Worm (Caenorhabditis elegans) whole organism, young adult: Measurements from ENCODE around the gene F43C11.12.

Source experiments
- C06A6.2 ChIP-seq: fragments of 200-800 bp; sonication (Bioruptor generic); conservative IDR thresholded peaks from 2 replicates; pipeline ENCODE4 v1.3.6; 2022; ENCODE audit warnings: missing genetic modification characterization, missing compliant biosample characterization
- C17E4.6 ChIP-seq: fragments of 200-800 bp; sonication (Bioruptor generic); IDR thresholded peaks from 2 replicates; pipeline ENCODE4 v1.3.6; 2022; ENCODE audit warnings: missing genetic modification reagents, missing genetic modification characterization, missing compliant biosample characterization
- F37B4.10 ChIP-seq: fragments of 200-800 bp; sonication (Bioruptor generic); IDR thresholded peaks from 2 replicates; pipeline ENCODE4 v1.3.6; 2022; ENCODE audit warnings: missing genetic modification characterization, missing compliant biosample characterization
- K11D2.4 ChIP-seq: fragments of 200-800 bp; sonication (Bioruptor generic); IDR thresholded peaks from 2 replicates; pipeline ENCODE4 v1.3.6; 2022; ENCODE audit warnings: missing genetic modification reagents, missing genetic modification characterization, missing compliant biosample characterization
- Y53F4B.3 ChIP-seq: fragments of 200-800 bp; sonication (Bioruptor generic); IDR thresholded peaks from 2 replicates; pipeline ENCODE4 v1.3.6; 2022; ENCODE audit warnings: missing genetic modification reagents, missing genetic modification characterization, missing compliant biosample characterization
- Y56A3A.18 ChIP-seq: fragments of 200-800 bp; sonication (Bioruptor generic); IDR thresholded peaks from 2 replicates; pipeline ENCODE4 v1.3.6; 2022; ENCODE audit warnings: missing genetic modification reagents, missing genetic modification characterization, missing compliant biosample characterization
- Y95B8A.8 ChIP-seq: fragments of 200-800 bp; sonication (Bioruptor generic); IDR thresholded peaks from 2 replicates; pipeline ENCODE4 v1.3.6; 2022; ENCODE audit warnings: missing genetic modification reagents, missing genetic modification characterization, missing compliant biosample characterization
- akir-1 ChIP-seq: fragments of 200-800 bp; sonication (Bioruptor generic); optimal IDR thresholded peaks from 2 replicates; lab custom pipeline; 2018; ENCODE audit warnings: mild to moderate bottlenecking, missing genetic modification characterization, moderate library complexity, missing compliant biosample characterization
- aptf-3 ChIP-seq: fragments of 200-800 bp; sonication (Bioruptor generic); IDR thresholded peaks from 2 replicates; pipeline ENCODE4 v1.3.6; 2022; ENCODE audit warnings: missing genetic modification characterization, missing compliant biosample characterization
- attf-5 ChIP-seq: fragments of 200-800 bp; sonication (Bioruptor generic); optimal IDR thresholded peaks from 2 replicates; lab custom pipeline; 2018; ENCODE audit warnings: mild to moderate bottlenecking, missing genetic modification characterization, missing compliant biosample characterization
- cebp-2 ChIP-seq: fragments of 200-800 bp; sonication (Bioruptor generic); IDR thresholded peaks from 2 replicates; pipeline ENCODE4 v1.3.6; 2022; ENCODE audit warnings: missing genetic modification characterization, missing compliant biosample characterization
- ceh-27 ChIP-seq: fragments of 200-800 bp; sonication (Bioruptor generic); optimal IDR thresholded peaks from 2 replicates; lab custom pipeline; 2018; ENCODE audit warnings: mild to moderate bottlenecking, missing genetic modification characterization, moderate library complexity, missing compliant biosample characterization
- ceh-79 ChIP-seq: sonication (generic microtip); optimal IDR thresholded peaks from 2 replicates; lab custom pipeline; 2017; ENCODE audit warnings: mild to moderate bottlenecking, missing genetic modification characterization, missing compliant biosample characterization
- ceh-91 ChIP-seq: fragments of 200-800 bp; sonication (Bioruptor generic); IDR thresholded peaks from 2 replicates; pipeline ENCODE4 v1.3.6; 2022; ENCODE audit warnings: missing genetic modification reagents, missing genetic modification characterization, missing compliant biosample characterization
- chd-7 ChIP-seq: sonication (generic microtip); optimal IDR thresholded peaks from 2 replicates; lab custom pipeline; 2016; ENCODE audit warnings: mild to moderate bottlenecking, missing genetic modification characterization, moderate library complexity, missing compliant biosample characterization
- ets-4 ChIP-seq: fragments of 200-800 bp; sonication (Bioruptor generic); optimal IDR thresholded peaks from 2 replicates; lab custom pipeline; 2018; ENCODE audit warnings: mild to moderate bottlenecking, missing genetic modification characterization, missing compliant biosample characterization
- hlh-12 ChIP-seq: sonication (generic microtip); optimal IDR thresholded peaks from 2 replicates; lab custom pipeline; 2016; ENCODE audit warnings: missing genetic modification characterization, missing compliant biosample characterization
- hrde-1 ChIP-seq: sonication (generic microtip); optimal IDR thresholded peaks from 2 replicates; lab custom pipeline; 2016; ENCODE audit warnings: missing genetic modification characterization, mild to moderate bottlenecking, missing compliant biosample characterization, moderate library complexity, missing genotype, missing genetic modification reagents, borderline replicate concordance
- lag-1 ChIP-seq: fragments of 200-800 bp; sonication (Bioruptor generic); IDR thresholded peaks from 2 replicates; pipeline ENCODE4 v1.3.6; 2022; ENCODE audit warnings: missing genetic modification reagents, missing genetic modification characterization, missing compliant biosample characterization
- let-526 ChIP-seq: fragments of 200-800 bp; sonication (Bioruptor generic); IDR thresholded peaks from 2 replicates; pipeline ENCODE4 v1.3.6; 2022; ENCODE audit warnings: missing genetic modification reagents, missing genetic modification characterization, missing compliant biosample characterization
- lin-54 ChIP-seq: fragments of 200-800 bp; sonication (Bioruptor generic); optimal IDR thresholded peaks from 2 replicates; lab custom pipeline; 2018; ENCODE audit warnings: mild to moderate bottlenecking, missing genetic modification characterization, missing compliant biosample characterization
- mcd-1 ChIP-seq: fragments of 200-800 bp; sonication (Bioruptor generic); IDR thresholded peaks from 2 replicates; pipeline ENCODE4 v1.3.6; 2022; ENCODE audit warnings: missing genetic modification reagents, missing genetic modification characterization, missing compliant biosample characterization
- mel-28 ChIP-seq: sonication (generic microtip); optimal IDR thresholded peaks from 2 replicates; lab custom pipeline; 2016; ENCODE audit warnings: borderline replicate concordance, mild to moderate bottlenecking, missing genetic modification characterization, missing compliant biosample characterization
- nfya-1 ChIP-seq: sonication (generic microtip); optimal IDR thresholded peaks from 2 replicates; lab custom pipeline; 2017; ENCODE audit warnings: antibody characterized with exemption, missing compliant biosample characterization, missing genetic modification characterization, borderline replicate concordance; ENCODE audit not compliant: insufficient read depth
- nfya-2 ChIP-seq: fragments of 200-800 bp; sonication (Bioruptor generic); IDR thresholded peaks from 2 replicates; pipeline ENCODE4 v1.3.6; 2022; ENCODE audit warnings: missing genetic modification reagents, missing genetic modification characterization, missing compliant biosample characterization
- nhr-179 ChIP-seq: sonication (generic microtip); optimal IDR thresholded peaks from 2 replicates; lab custom pipeline; 2016; ENCODE audit warnings: mild to moderate bottlenecking, missing genetic modification characterization, missing compliant biosample characterization
- nhr-27 ChIP-seq: fragments of 200-800 bp; sonication (Bioruptor generic); optimal IDR thresholded peaks from 2 replicates; lab custom pipeline; 2018; ENCODE audit warnings: mild to moderate bottlenecking, missing genetic modification characterization, moderate library complexity, missing compliant biosample characterization
- nhr-80 ChIP-seq: sonication (generic microtip); optimal IDR thresholded peaks from 2 replicates; lab custom pipeline; 2016; ENCODE audit warnings: missing genetic modification characterization, missing compliant biosample characterization
- pha-4 ChIP-seq: fragments of 150-350 bp; sonication (generic microtip); optimal IDR thresholded peaks from 2 replicates; lab custom pipeline; 2014; ENCODE audit warnings: missing biosample characterization, missing genetic modification reagents, missing genetic modification characterization
- sea-2 ChIP-seq: fragments of 200-800 bp; sonication (Bioruptor generic); IDR thresholded peaks from 2 replicates; pipeline ENCODE4 v1.3.6; 2022; ENCODE audit warnings: missing genetic modification characterization, missing compliant biosample characterization
- snpc-3.4 ChIP-seq: sonication (generic microtip); optimal IDR thresholded peaks from 2 replicates; lab custom pipeline; 2017; ENCODE audit warnings: missing genetic modification characterization, mild to moderate bottlenecking, missing compliant biosample characterization, antibody characterized with exemption, moderate library complexity, missing genotype, missing genetic modification reagents
- snpc-4 ChIP-seq, 5 experiments: fragments of 150-350 bp in 1 of 5; sonication (generic microtip) in 4 of 5; optimal IDR thresholded peaks; 2 replicates each; lab custom pipeline; 2014 to 2018; ENCODE audit warnings: missing genetic modification characterization in 5 of 5, missing biosample characterization in 3 of 5, antibody characterized with exemption in 2 of 5, mild to moderate bottlenecking in 2 of 5, missing compliant biosample characterization in 2 of 5, missing genotype in 2 of 5, moderate library complexity in 2 of 5, missing genetic modification reagents in 1 of 5
- tlf-1 ChIP-seq: fragments of 200-800 bp; sonication (Bioruptor generic); optimal IDR thresholded peaks from 2 replicates; lab custom pipeline; 2018; ENCODE audit warnings: mild to moderate bottlenecking, missing genetic modification characterization, missing compliant biosample characterization
- xnd-1 ChIP-seq: sonication (generic microtip); optimal IDR thresholded peaks from 2 replicates; lab custom pipeline; 2016; ENCODE audit warnings: missing genotype, missing genetic modification reagents, missing genetic modification characterization, missing compliant biosample characterization
- zim-3 ChIP-seq: sonication (generic microtip); optimal IDR thresholded peaks from 2 replicates; lab custom pipeline; 2017; ENCODE audit warnings: mild to moderate bottlenecking, missing genetic modification characterization, moderate library complexity, missing compliant biosample characterization
- ztf-22 ChIP-seq: fragments of 200-800 bp; sonication (Bioruptor generic); optimal IDR thresholded peaks from 2 replicates; lab custom pipeline; 2018; ENCODE audit warnings: mild to moderate bottlenecking, missing genetic modification characterization, moderate library complexity, missing compliant biosample characterization

The F43C11.12 gene

ce11 chrII:2368956-2369355, 2.4 kb upstream of the F43C11.12 start, which contains the start of gene hpo-25:
Gene hpo-25, plus strand, starts transcription at chrII:2369256.
- no peak for TF ChIP-seq aptf-3 (GFP tag; lab: Robert Waterston, UW)
- no peak for TF ChIP-seq lin-54 (GFP tag; lab: Kevin White, UChicago)
- TF ChIP-seq Y56A3A.18 (GFP tag; lab: Robert Waterston, UW), result no peak
- TF ChIP-seq nfya-2 (GFP tag; lab: Robert Waterston, UW), result no peak
- TF ChIP-seq xnd-1 (tag; lab: Kevin White, UChicago), result no peak
- no peak for TF ChIP-seq chd-7 (tag; lab: Kevin White, UChicago)
- TF ChIP-seq ceh-91 (GFP tag; lab: Robert Waterston, UW), result no peak
- TF ChIP-seq mcd-1 (GFP tag; lab: Robert Waterston, UW), result no peak
- TF ChIP-seq nfya-1, result no peak
- no peak for TF ChIP-seq akir-1 (GFP tag; lab: Kevin White, UChicago)
- TF ChIP-seq hlh-12, result no peak

ce11 chrII:2363673-2364072, 2.9 kb downstream of the F43C11.12 start, which contains the start of gene F43C11.11:
Gene F43C11.11, minus strand, starts transcription at chrII:2363773.
- TF ChIP-seq Y53F4B.3 (GFP tag; lab: Robert Waterston, UW), result no peak
- no peak for TF ChIP-seq lag-1 (GFP tag; lab: Robert Waterston, UW)
- no peak for TF ChIP-seq snpc-4 (GFP tag; optimal IDR thresholded peaks at IDR 0.05; lab: Kevin White, UChicago)
- TF ChIP-seq snpc-4 (tag; optimal IDR thresholded peaks at IDR 0.05; lab: Kevin White, UChicago), result no peak
- TF ChIP-seq snpc-3.4, result no peak
- TF ChIP-seq pha-4 (tag; lab: Kevin White, UChicago), result no peak
- no peak for TF ChIP-seq F37B4.10 (GFP tag; lab: Robert Waterston, UW)
- no peak for TF ChIP-seq tlf-1 (GFP tag; lab: Kevin White, UChicago)
- no peak for TF ChIP-seq zim-3 (tag; lab: Kevin White, UChicago)
- no peak for TF ChIP-seq nhr-80 (tag; lab: Kevin White, UChicago)
- TF ChIP-seq C17E4.6 (GFP tag; lab: Robert Waterston, UW), result no peak
- TF ChIP-seq, all 124 proteins: peak for 0

- no peak for TF ChIP-seq ceh-27 (GFP tag; lab: Kevin White, UChicago)
- no peak for TF ChIP-seq C06A6.2 (GFP tag; lab: Robert Waterston, UW)
- TF ChIP-seq nhr-179, result no peak
- no peak for TF ChIP-seq cebp-2 (GFP tag; lab: Robert Waterston, UW)
- TF ChIP-seq nhr-27 (tag; lab: Kevin White, UChicago), result no peak
- no peak for TF ChIP-seq sea-2 (GFP tag; lab: Robert Waterston, UW)
- TF ChIP-seq let-526 (GFP tag; lab: Robert Waterston, UW), result no peak
Observed at ce11 chrII:2359965-2360364, 6.6 kb downstream of the F43C11.12 start, which contains the start of gene F43C11.16. Gene F43C11.16, minus strand, starts transcription at chrII:2360065.

DNA sequence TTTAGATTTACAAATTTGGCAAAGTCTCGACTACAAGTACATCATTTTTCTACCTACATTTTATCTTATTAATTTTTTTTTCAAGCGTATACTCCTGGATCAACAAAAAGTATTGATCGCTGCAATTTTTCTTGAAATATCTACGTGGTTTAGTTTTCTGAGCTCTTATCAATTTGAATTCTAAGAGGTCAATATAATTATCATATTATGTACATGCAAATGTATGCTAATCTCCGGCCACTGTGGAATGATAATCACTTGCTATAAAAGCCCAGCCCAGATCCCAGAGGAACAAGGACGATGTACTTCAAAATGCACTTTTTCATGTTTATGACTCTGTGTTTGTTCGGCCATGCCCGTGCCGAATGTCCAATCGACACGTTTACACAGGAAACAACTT, 9.7 kb downstream of the F43C11.12 start, which contains the start of gene F43C11.1:
F43C11.1 (plus strand) TSS at position 301 of the 400 bp plus-strand sequence.
- TF ChIP-seq hlh-12 (no peak), ets-4 (no peak), ztf-22 (GFP tag; lab: Kevin White, UChicago) (no peak), hrde-1 (tag; lab: Kevin White, UChicago) (no peak), ceh-79 (tag; lab: Kevin White, UChicago) (no peak), Y95B8A.8 (GFP tag; lab: Robert Waterston, UW) (no peak), mel-28 (tag; lab: Kevin White, UChicago) (no peak), attf-5 (GFP tag; lab: Kevin White, UChicago) (no peak), K11D2.4 (no peak)
